Fruit fly (Drosophila melanogaster) whole organism, wandering third instar larva: ENCODE measurements around the gene Grx3.

Experiments used
- CG9705 ChIP-seq: fragments of 200-800 bp; sonication (Bioruptor generic); optimal IDR thresholded peaks from 2 replicates; lab custom pipeline; 2018; ENCODE audit warnings: missing biosample characterization, mild to moderate bottlenecking, missing genetic modification characterization
- Hnf4 ChIP-seq: fragments of 200-800 bp; sonication (Bioruptor generic); optimal IDR thresholded peaks from 2 replicates; lab custom pipeline; 2016; ENCODE audit warnings: missing biosample characterization, mild to moderate bottlenecking, missing genetic modification characterization
- Hr78 ChIP-seq: fragments of >200 bp; optimal IDR thresholded peaks from 2 replicates; lab custom pipeline; 2017; ENCODE audit warnings: missing biosample characterization, missing genetic modification characterization
- br ChIP-seq: fragments of 200-800 bp; sonication (Bioruptor generic); optimal IDR thresholded peaks from 2 replicates; lab custom pipeline; 2016; ENCODE audit warnings: missing biosample characterization, missing genetic modification characterization
- dsf ChIP-seq: sonication (Bioruptor generic); optimal IDR thresholded peaks from 2 replicates; lab custom pipeline; 2016; ENCODE audit warnings: missing biosample characterization, missing genetic modification characterization, borderline replicate concordance
- fru ChIP-seq: fragments of 200-800 bp; sonication (Bioruptor generic); optimal IDR thresholded peaks from 3 replicates; lab custom pipeline; 2016; ENCODE audit warnings: missing biosample characterization, mild to moderate bottlenecking, missing genetic modification characterization
- pan ChIP-seq: fragments of >200 bp; optimal IDR thresholded peaks from 2 replicates; lab custom pipeline; 2017
- psq ChIP-seq: fragments of 200-800 bp; sonication (Bioruptor generic); optimal IDR thresholded peaks from 3 replicates; lab custom pipeline; 2017; ENCODE audit warnings: missing biosample characterization, mild to moderate bottlenecking, missing genetic modification characterization, moderate library complexity
- tai ChIP-seq: sonication (Bioruptor generic); optimal IDR thresholded peaks from 2 replicates; lab custom pipeline; 2016; ENCODE audit warnings: missing biosample characterization, missing genetic modification characterization
- usp ChIP-seq: fragments of >200 bp; optimal IDR thresholded peaks from 2 replicates; lab custom pipeline; 2017; ENCODE audit warnings: missing biosample characterization, missing genetic modification characterization

- TF ChIP-seq tai (GFP tag; lab: Kevin White, UChicago) (no peak), pan (no peak), fru (no peak), Hnf4 (GFP tag; lab: Kevin White, UChicago) (no peak), usp (GFP tag; lab: Kevin White, UChicago) (no peak), psq (no peak), br (GFP tag; lab: Kevin White, UChicago) (no peak), Hr78 (no peak), dsf (no peak), CG9705 (GFP tag; lab: Kevin White, UChicago) (no peak)
These were observed 31.1 kb downstream of the Grx3 start for dm6 chr2L:13397393-13397792.
